Fruit fly (Drosophila melanogaster): ENCODE data around the gene mRpL11.

Gene mRpL11

DNA sequence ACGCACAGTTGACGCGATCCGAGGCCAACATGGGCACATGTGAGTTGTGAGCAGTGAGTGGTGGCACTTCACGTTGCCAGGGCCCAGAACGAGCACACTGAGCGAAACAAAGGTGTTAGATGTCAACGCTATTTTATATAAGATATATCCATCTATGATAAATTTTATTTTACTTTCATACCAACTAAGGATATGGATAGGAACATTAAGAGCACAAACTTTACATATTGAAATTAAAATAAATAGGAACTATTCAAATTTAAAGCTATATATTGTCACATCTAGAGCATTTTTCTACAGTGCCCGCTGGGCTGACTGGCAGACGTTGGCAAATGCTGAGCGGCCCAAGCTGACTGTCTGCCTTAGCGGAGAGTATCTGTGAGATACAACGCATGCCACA is 41.9 kb upstream of the mRpL11 start (continued):
- peak; percentile 42 for TF ChIP-seq HLH106 (tag; optimal IDR thresholded peaks at IDR 0.05)

DNA sequence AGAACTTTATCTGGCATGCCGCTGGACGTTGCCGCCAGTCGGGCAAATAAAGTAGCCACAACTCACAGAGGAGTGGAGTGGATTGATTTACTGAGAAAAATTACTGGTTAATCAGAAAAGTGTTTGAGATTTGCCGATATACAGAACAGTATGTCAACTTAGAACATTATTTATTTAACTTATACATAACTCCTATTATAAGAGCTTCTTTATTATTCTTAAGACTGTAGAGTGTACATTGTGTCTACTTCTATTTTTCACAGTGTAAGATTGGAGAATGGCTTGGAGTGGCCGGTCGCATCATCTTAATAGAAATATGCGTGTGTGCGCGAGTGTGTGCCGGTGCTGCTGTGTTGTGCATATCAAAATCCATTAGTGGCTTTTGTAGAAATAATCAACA is 41.0 kb upstream of the mRpL11 start:
- TF ChIP-seq Hr83 (GFP tag; optimal IDR thresholded peaks at IDR 0.05; ENCODE audit: poor library complexity, severe bottlenecking) (no peak), Vsx2 (GFP tag; optimal IDR thresholded peaks at IDR 0.05; ENCODE audit: partially characterized antibody) (no peak), foxo (GFP tag; optimal IDR thresholded peaks at IDR 0.05) (peak in 1 of 2 experiments; percentile 36), sage (GFP tag; optimal IDR thresholded peaks at IDR 0.05) (peak; percentile 14), OdsH (GFP tag; optimal IDR thresholded peaks at IDR 0.05) (peak; percentile 12), Myc (optimal IDR thresholded peaks at IDR 0.05) (no peak), fru (GFP tag; optimal IDR thresholded peaks at IDR 0.05) (peak; percentile 44), ey (GFP tag; optimal IDR thresholded peaks at IDR 0.05) (peak; percentile 34), Dfd (GFP tag; optimal IDR thresholded peaks at IDR 0.05) (no peak), dsf (GFP tag; optimal IDR thresholded peaks at IDR 0.05; ENCODE audit: borderline replicate concordance) (no peak), h (GFP tag; optimal IDR thresholded peaks at IDR 0.05) (peak; percentile 44), CrebA (GFP tag; optimal IDR thresholded peaks at IDR 0.05; ENCODE audit: borderline replicate concordance) (no peak), sv (GFP tag; optimal IDR thresholded peaks at IDR 0.05) (peak; percentile 16), rgr (GFP tag; optimal IDR thresholded peaks at IDR 0.05) (peak; percentile 50), woc (GFP tag; optimal IDR thresholded peaks at IDR 0.05) (no peak), tai (GFP tag; optimal IDR thresholded peaks at IDR 0.05) (no peak)

DNA sequence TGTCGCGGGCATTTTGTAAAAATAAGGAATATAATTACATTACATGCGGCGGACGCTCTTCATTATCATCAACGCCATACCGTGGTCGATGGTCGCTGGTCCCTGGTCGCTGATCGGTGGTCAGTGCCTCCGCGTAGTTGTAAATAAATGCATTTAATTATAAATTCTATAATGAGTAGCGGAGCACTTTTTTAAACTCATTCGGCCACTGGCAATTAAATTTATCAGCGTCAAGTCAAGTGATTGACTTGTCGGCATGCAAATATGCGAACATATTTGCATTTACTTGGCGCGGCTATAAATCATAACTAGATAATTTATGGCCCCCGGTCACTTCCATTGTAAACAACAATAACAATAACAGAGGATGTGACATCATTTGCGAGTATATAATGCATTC is 40.2 kb upstream of the mRpL11 start:
- TF ChIP-seq psq (GFP tag; optimal IDR thresholded peaks at IDR 0.05): no peak
- no peak for TF ChIP-seq Dfd (GFP tag; optimal IDR thresholded peaks at IDR 0.05)
- TF ChIP-seq CG32264 (GFP tag; optimal IDR thresholded peaks at IDR 0.05): no peak
- no peak for TF ChIP-seq OdsH (GFP tag; optimal IDR thresholded peaks at IDR 0.05)
- TF ChIP-seq rgr (GFP tag; optimal IDR thresholded peaks at IDR 0.05): no peak
- no peak for TF ChIP-seq Vsx2 (GFP tag; optimal IDR thresholded peaks at IDR 0.05; ENCODE audit: partially characterized antibody)
- no peak for TF ChIP-seq Dif (GFP tag; optimal IDR thresholded peaks at IDR 0.05; ENCODE audit: partially characterized antibody)
- TF ChIP-seq Myc (optimal IDR thresholded peaks at IDR 0.05): no peak
- TF ChIP-seq pan (optimal IDR thresholded peaks at IDR 0.05): no peak
- no peak for TF ChIP-seq sv (GFP tag; optimal IDR thresholded peaks at IDR 0.05)
- TF ChIP-seq Jra (GFP tag; optimal IDR thresholded peaks at IDR 0.05): no peak
- TF ChIP-seq Sp1 (GFP tag; optimal IDR thresholded peaks at IDR 0.05): no peak
- no peak for TF ChIP-seq Mio (GFP tag; optimal IDR thresholded peaks at IDR 0.05)
- no peak for TF ChIP-seq h (GFP tag; optimal IDR thresholded peaks at IDR 0.05)
- TF ChIP-seq Hr83 (GFP tag; optimal IDR thresholded peaks at IDR 0.05; ENCODE audit: poor library complexity, severe bottlenecking): no peak
- no peak for TF ChIP-seq Abd-B (GFP tag; optimal IDR thresholded peaks at IDR 0.05)
- TF ChIP-seq Hnf4 (GFP tag; optimal IDR thresholded peaks at IDR 0.05): no peak

DNA sequence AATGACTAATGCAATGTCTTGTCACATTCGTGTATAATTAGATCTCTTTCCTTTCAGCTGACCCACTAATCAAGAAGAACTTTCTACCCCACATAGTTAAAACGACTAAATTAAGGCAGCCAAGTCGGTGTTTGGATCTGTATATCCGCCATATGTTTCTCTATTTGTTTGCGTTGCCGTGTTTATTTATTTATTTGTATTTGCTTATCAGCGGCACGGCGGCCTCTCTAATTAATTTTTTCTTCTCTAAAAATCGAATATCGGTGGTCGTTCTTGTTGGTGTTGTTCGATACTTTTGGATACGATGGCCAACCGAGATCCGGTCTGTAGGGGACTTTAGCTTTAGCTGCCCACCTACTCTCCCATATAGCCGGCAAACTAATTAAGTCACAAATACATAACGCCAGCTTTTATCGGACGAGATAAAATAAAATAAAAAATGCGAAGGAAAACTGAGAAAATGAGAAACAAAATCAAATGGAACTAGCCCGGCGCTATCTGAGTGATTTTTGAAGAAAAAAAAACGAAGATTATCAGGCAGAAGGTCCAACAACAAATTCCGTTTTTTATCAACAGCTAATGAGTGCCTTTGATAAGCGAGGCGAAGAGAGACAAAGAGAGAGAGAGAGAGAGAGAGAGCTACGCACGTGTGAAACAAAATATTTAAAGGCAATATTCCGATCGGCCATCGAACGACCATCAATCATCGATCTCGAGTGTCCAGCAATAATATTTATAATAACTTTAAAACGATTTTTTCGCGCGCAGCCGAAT is 38.9 kb upstream of the mRpL11 start:
- TF ChIP-seq dl (GFP tag; optimal IDR thresholded peaks at IDR 0.05; ENCODE audit: insufficient read depth in 1 of 2, partially characterized antibody in 2 of 2): no peak
- TF ChIP-seq Dif (GFP tag; optimal IDR thresholded peaks at IDR 0.05; ENCODE audit: partially characterized antibody): peak; percentile 29
- no peak for TF ChIP-seq Hr78 (GFP tag; optimal IDR thresholded peaks at IDR 0.05)
- TF ChIP-seq N (GFP tag; optimal IDR thresholded peaks at IDR 0.05): no peak

DNA sequence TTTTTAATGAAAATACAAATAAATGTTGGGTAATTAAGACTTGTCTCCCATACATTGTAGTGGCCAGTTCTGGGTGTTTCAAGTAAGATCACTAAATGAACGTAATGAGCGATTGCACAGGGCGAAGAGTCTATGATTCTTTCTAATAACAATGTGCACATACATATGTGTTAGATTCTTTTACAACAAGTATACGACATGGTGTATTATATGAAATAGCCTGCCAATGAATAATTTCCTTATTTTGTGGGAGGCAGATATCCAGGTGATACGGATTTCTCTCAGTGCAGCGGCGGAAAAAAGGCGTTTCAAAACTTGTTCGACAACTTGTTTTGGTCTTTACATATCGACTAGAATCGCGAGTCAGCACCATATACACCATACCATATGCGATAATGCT is 38.1 kb upstream of the mRpL11 start:
- TF ChIP-seq rgr (GFP tag; optimal IDR thresholded peaks at IDR 0.05) (peak; percentile 50), pan (optimal IDR thresholded peaks at IDR 0.05) (no peak), CG9705 (GFP tag; optimal IDR thresholded peaks at IDR 0.05) (no peak), dl (GFP tag; optimal IDR thresholded peaks at IDR 0.05; ENCODE audit: insufficient read depth in 1 of 2, partially characterized antibody in 2 of 2) (no peak), Abd-B (GFP tag; optimal IDR thresholded peaks at IDR 0.05) (no peak), CrebA (GFP tag; optimal IDR thresholded peaks at IDR 0.05; ENCODE audit: borderline replicate concordance) (no peak), Vsx2 (GFP tag; optimal IDR thresholded peaks at IDR 0.05; ENCODE audit: partially characterized antibody) (no peak), Myc (optimal IDR thresholded peaks at IDR 0.05) (no peak), Hr83 (GFP tag; optimal IDR thresholded peaks at IDR 0.05; ENCODE audit: poor library complexity, severe bottlenecking) (no peak), Dfd (GFP tag; optimal IDR thresholded peaks at IDR 0.05) (no peak), psq (GFP tag; optimal IDR thresholded peaks at IDR 0.05) (peak; percentile 2), Jra (GFP tag; optimal IDR thresholded peaks at IDR 0.05) (no peak), fru (GFP tag; optimal IDR thresholded peaks at IDR 0.05) (peak; percentile 41), sv (GFP tag; optimal IDR thresholded peaks at IDR 0.05) (peak; percentile 29), foxo (GFP tag; optimal IDR thresholded peaks at IDR 0.05) (peak in 1 of 2 experiments; percentile 63), CG32264 (GFP tag; optimal IDR thresholded peaks at IDR 0.05) (no peak), HLH106 (tag; optimal IDR thresholded peaks at IDR 0.05) (peak; percentile 30), OdsH (GFP tag; optimal IDR thresholded peaks at IDR 0.05) (peak; percentile 36), br (GFP tag; optimal IDR thresholded peaks at IDR 0.05) (peak; percentile 7), ey (GFP tag; optimal IDR thresholded peaks at IDR 0.05) (peak; percentile 59), sage (GFP tag; optimal IDR thresholded peaks at IDR 0.05) (no peak), jim (GFP tag; optimal IDR thresholded peaks at IDR 0.05) (no peak), Dif (GFP tag; optimal IDR thresholded peaks at IDR 0.05; ENCODE audit: partially characterized antibody) (no peak), h (GFP tag; optimal IDR thresholded peaks at IDR 0.05) (peak; percentile 32)
